Fruit fly (Drosophila melanogaster): ENCODE data around the gene CG13250.

- TF ChIP-seq CG8478 (optimal IDR thresholded peaks at IDR 0.05) (no peak), CTCF (optimal IDR thresholded peaks at IDR 0.05) (no peak)
Observed at dm6 chr3L:20491525-20492132, 41.9 kb upstream of the CG13250 start, which contains the start of gene ND-39.

Measured in S2 (cell line).